Fruit fly (Drosophila melanogaster): ENCODE measurements around the gene plh.
A peak's percentile ranks its signal among the peaks of the same experiment; 100 is the strongest.

The plh gene

dm6 chr3R:5020915-5021412 lies 10.1 kb upstream of the plh start:
- no peak for TF ChIP-seq Abd-B (GFP tag; optimal IDR thresholded peaks at IDR 0.05)
- TF ChIP-seq CG6791 (GFP tag; IDR thresholded peaks at IDR 0.05; ENCODE audit: partially characterized antibody): no peak
- TF ChIP-seq amos (GFP tag; IDR thresholded peaks at IDR 0.05; ENCODE audit: partially characterized antibody): no peak
- no peak for TF ChIP-seq dati (GFP tag; IDR thresholded peaks at IDR 0.05)
- peak; percentile 56 for TF ChIP-seq cg (GFP tag; optimal IDR thresholded peaks at IDR 0.05)
- TF ChIP-seq CG6654 (GFP tag; optimal IDR thresholded peaks at IDR 0.05): no peak
- peak; percentile 36; the same call in 1 of the 2 replicates for TF ChIP-seq crol (GFP tag; IDR thresholded peaks at IDR 0.05)
- TF ChIP-seq abd-A (tag; optimal IDR thresholded peaks at IDR 0.05): peak; percentile 96
- TF ChIP-seq caup (GFP tag; optimal IDR thresholded peaks at IDR 0.05; ENCODE audit: severe bottlenecking): no peak
- no peak for TF ChIP-seq h (optimal IDR thresholded peaks at IDR 0.05)
- TF ChIP-seq CG1024 (GFP tag; IDR thresholded peaks at IDR 0.05): no peak
- TF ChIP-seq Pdp1 (GFP tag; optimal IDR thresholded peaks at IDR 0.05): no peak
- no peak for TF ChIP-seq CG7963 (GFP tag; IDR thresholded peaks at IDR 0.05; ENCODE audit: partially characterized antibody)
- 0 out of 2 replicates have a peak, but pooled peaks have one; percentile 5 for TF ChIP-seq vvl (GFP tag; IDR thresholded peaks at IDR 0.05)
- TF ChIP-seq CG8290 (GFP tag; optimal IDR thresholded peaks at IDR 0.05): no peak
- TF ChIP-seq CG8290 (tag; optimal IDR thresholded peaks at IDR 0.05): peak in 1 of 2 experiments; percentile 3
- no peak for TF ChIP-seq nau (GFP tag; optimal IDR thresholded peaks at IDR 0.05)
- TF ChIP-seq Blimp-1 (GFP tag; optimal IDR thresholded peaks at IDR 0.05): no peak
- no peak for TF ChIP-seq CG12391 (tag; optimal IDR thresholded peaks at IDR 0.05)
- TF ChIP-seq CG13894 (tag; optimal IDR thresholded peaks at IDR 0.05): peak; percentile 99
- TF ChIP-seq Med (GFP tag): peak; percentile 82
- TF ChIP-seq al (GFP tag; IDR thresholded peaks at IDR 0.05): no peak
- no peak for TF ChIP-seq HmgZ (tag; optimal IDR thresholded peaks at IDR 0.05)
- no peak for TF ChIP-seq CG14860 (GFP tag; IDR thresholded peaks at IDR 0.05; ENCODE audit: partially characterized antibody)
- TF ChIP-seq sisA (GFP tag; IDR thresholded peaks at IDR 0.05): no peak
- TF ChIP-seq CG16779 (GFP tag; IDR thresholded peaks at IDR 0.05): 0 out of 2 replicates have a peak, but pooled peaks have one; percentile 6
- no peak for TF ChIP-seq CG7556 (GFP tag; optimal IDR thresholded peaks at IDR 0.05)
- TF ChIP-seq CG5180 (GFP tag; optimal IDR thresholded peaks at IDR 0.05): no peak
- TF ChIP-seq zen2 (GFP tag; IDR thresholded peaks at IDR 0.05; ENCODE audit: partially characterized antibody): no peak
- no peak for TF ChIP-seq CG6683 (GFP tag; optimal IDR thresholded peaks at IDR 0.05)
- no peak for TF ChIP-seq Sox100B (GFP tag; optimal IDR thresholded peaks at IDR 0.05)
- TF ChIP-seq CG9609 (GFP tag; optimal IDR thresholded peaks at IDR 0.05): no peak
- TF ChIP-seq stwl (tag; optimal IDR thresholded peaks at IDR 0.05): no peak
- TF ChIP-seq lilli (GFP tag; optimal IDR thresholded peaks at IDR 0.05): no peak
- no peak for TF ChIP-seq Nf-YB (GFP tag; optimal IDR thresholded peaks at IDR 0.05)
- TF ChIP-seq NC2α (GFP tag; optimal IDR thresholded peaks at IDR 0.05): no peak
- peak in 1 of 2 experiments; percentile 34 for TF ChIP-seq Trl (optimal IDR thresholded peaks at IDR 0.05)
- TF ChIP-seq Trl (GFP tag; optimal IDR thresholded peaks at IDR 0.05): no peak
- peak; percentile 49 for TF ChIP-seq sens (GFP tag)
- TF ChIP-seq Hr78 (GFP tag; optimal IDR thresholded peaks at IDR 0.05): no peak

dm6 chr3R:5020287-5020686 lies 9.5 kb upstream of the plh start:
- TF ChIP-seq zfh1 (GFP tag; IDR thresholded peaks at IDR 0.05) (no peak), cad (GFP tag; optimal IDR thresholded peaks at IDR 0.05) (peak; percentile 51), CG12769 (tag; optimal IDR thresholded peaks at IDR 0.05) (peak; percentile 22), sr (GFP tag; IDR thresholded peaks at IDR 0.05) (peak; percentile 97), dpn (GFP tag; optimal IDR thresholded peaks at IDR 0.05) (no peak)
